Fruit fly (Drosophila melanogaster) Kc167 (cell line): ENCODE data around the gene CG13601.

Experiments
- Sin3A ChIP-seq: fragments of >200 bp; optimal IDR thresholded peaks from 2 replicates; lab custom pipeline; 2018; ENCODE audit warnings: missing external identifiers
- h ChIP-seq: fragments of >200 bp; optimal IDR thresholded peaks from 3 replicates; lab custom pipeline; 2018; ENCODE audit warnings: missing external identifiers
- ttk ChIP-seq: sonication (Bioruptor generic); optimal IDR thresholded peaks from 2 replicates; lab custom pipeline; 2017; ENCODE audit warnings: missing external identifiers

dm6 chr3R:23962781-23963222 lies 35.4 kb upstream of the CG13601 start, which contains the start of gene CG31140:
- TF ChIP-seq h (lab: Kevin White, UChicago) (no peak), Sin3A (lab: Kevin White, UChicago) (no peak), ttk (lab: Kevin White, UChicago) (no peak)
